Worm (Caenorhabditis elegans) whole organism, late embryonic: Measurements from ENCODE around the gene snr-3.

Experiments
- C08G9.2 ChIP-seq: sonication (generic microtip); optimal IDR thresholded peaks from 2 replicates; lab custom pipeline; 2016; ENCODE audit warnings: mild to moderate bottlenecking, missing genetic modification characterization, moderate library complexity, missing compliant biosample characterization
- F13H6.1 ChIP-seq: sonication (generic microtip); optimal IDR thresholded peaks from 2 replicates; lab custom pipeline; 2016; ENCODE audit warnings: missing genetic modification characterization, missing compliant biosample characterization
- K02D7.2 ChIP-seq: sonication (generic microtip); optimal IDR thresholded peaks from 2 replicates; lab custom pipeline; 2017; ENCODE audit warnings: mild to moderate bottlenecking, missing genetic modification characterization, missing compliant biosample characterization
- K09A11.1 ChIP-seq: sonication (generic microtip); optimal IDR thresholded peaks from 2 replicates; lab custom pipeline; 2017; ENCODE audit warnings: antibody characterized with exemption, mild to moderate bottlenecking, missing genetic modification characterization, missing compliant biosample characterization; ENCODE audit not compliant: insufficient read depth
- Y22D7AL.16 ChIP-seq: sonication (generic microtip); optimal IDR thresholded peaks from 2 replicates; lab custom pipeline; 2016; ENCODE audit warnings: missing genetic modification characterization, missing compliant biosample characterization
- ahr-1 ChIP-seq: sonication (generic microtip); optimal IDR thresholded peaks from 2 replicates; lab custom pipeline; 2016; ENCODE audit warnings: missing genetic modification characterization, missing compliant biosample characterization
- ama-1 ChIP-seq: fragments of 150-350 bp; optimal IDR thresholded peaks from 2 replicates; lab custom pipeline; 2014
- ceh-14 ChIP-seq: sonication (generic microtip); optimal IDR thresholded peaks from 2 replicates; lab custom pipeline; 2016; ENCODE audit warnings: missing genotype, missing genetic modification characterization, missing compliant biosample characterization
- ceh-18 ChIP-seq: sonication (generic microtip); optimal IDR thresholded peaks from 2 replicates; lab custom pipeline; 2016; ENCODE audit warnings: missing genetic modification characterization, missing compliant biosample characterization
- ceh-2 ChIP-seq: sonication (generic microtip); optimal IDR thresholded peaks from 2 replicates; lab custom pipeline; 2016; ENCODE audit warnings: missing genotype, missing genetic modification characterization, missing compliant biosample characterization
- ceh-24 ChIP-seq: sonication (generic microtip); optimal IDR thresholded peaks from 2 replicates; lab custom pipeline; 2016; ENCODE audit warnings: mild to moderate bottlenecking, missing genetic modification characterization, missing compliant biosample characterization
- ceh-31 ChIP-seq: sonication (generic microtip); optimal IDR thresholded peaks from 2 replicates; lab custom pipeline; 2016; ENCODE audit warnings: missing genetic modification characterization, missing compliant biosample characterization
- che-1 ChIP-seq: sonication (generic microtip); optimal IDR thresholded peaks from 2 replicates; lab custom pipeline; 2016; ENCODE audit warnings: mild to moderate bottlenecking, missing genetic modification characterization, missing compliant biosample characterization
- dmd-4 ChIP-seq: sonication (generic microtip); optimal IDR thresholded peaks from 2 replicates; lab custom pipeline; 2016; ENCODE audit warnings: borderline replicate concordance, missing genetic modification characterization, missing compliant biosample characterization
- dve-1 ChIP-seq: sonication (generic microtip); optimal IDR thresholded peaks from 2 replicates; lab custom pipeline; 2017; ENCODE audit warnings: antibody characterized with exemption, mild to moderate bottlenecking, missing genetic modification characterization, missing compliant biosample characterization
- elt-4 ChIP-seq: sonication (generic microtip); optimal IDR thresholded peaks from 2 replicates; lab custom pipeline; 2016; ENCODE audit warnings: missing genetic modification characterization, missing compliant biosample characterization
- ets-4 ChIP-seq: sonication (generic microtip); optimal IDR thresholded peaks from 2 replicates; lab custom pipeline; 2016; ENCODE audit warnings: missing genetic modification characterization, missing compliant biosample characterization
- eyg-1 ChIP-seq: sonication (generic microtip); optimal IDR thresholded peaks from 2 replicates; lab custom pipeline; 2016; ENCODE audit warnings: missing genotype, missing genetic modification characterization, missing compliant biosample characterization
- fax-1 ChIP-seq: sonication (generic microtip); optimal IDR thresholded peaks from 2 replicates; lab custom pipeline; 2016; ENCODE audit warnings: missing genotype, missing genetic modification characterization, missing compliant biosample characterization
- fkh-10 ChIP-seq: fragments of 150-350 bp; optimal IDR thresholded peaks from 2 replicates; lab custom pipeline; 2014; ENCODE audit warnings: missing biosample characterization, missing genetic modification reagents, missing genetic modification characterization
- fkh-6 ChIP-seq: sonication (generic microtip); optimal IDR thresholded peaks from 2 replicates; lab custom pipeline; 2016; ENCODE audit warnings: missing genetic modification characterization, missing compliant biosample characterization
- gmeb-2 ChIP-seq: sonication (generic microtip); optimal IDR thresholded peaks from 2 replicates; lab custom pipeline; 2016; ENCODE audit warnings: missing genetic modification characterization, inconsistent platforms, missing compliant biosample characterization
- hlh-15 ChIP-seq: sonication (generic microtip); optimal IDR thresholded peaks from 2 replicates; lab custom pipeline; 2016; ENCODE audit warnings: missing genetic modification characterization, missing compliant biosample characterization
- hlh-30 ChIP-seq: sonication (generic microtip); optimal IDR thresholded peaks from 2 replicates; lab custom pipeline; 2017; ENCODE audit warnings: antibody characterized with exemption, missing genetic modification characterization, missing compliant biosample characterization; ENCODE audit not compliant: insufficient read depth
- hlh-8 ChIP-seq: sonication (generic microtip); optimal IDR thresholded peaks from 2 replicates; lab custom pipeline; 2016; ENCODE audit warnings: missing genotype, missing genetic modification characterization, missing compliant biosample characterization
- lim-6 ChIP-seq: sonication (generic microtip); optimal IDR thresholded peaks from 2 replicates; lab custom pipeline; 2016; ENCODE audit warnings: missing genetic modification characterization, missing compliant biosample characterization
- lin-11 ChIP-seq: fragments of 200-800 bp; sonication (Bioruptor generic); optimal IDR thresholded peaks from 2 replicates; lab custom pipeline; 2018; ENCODE audit warnings: mild to moderate bottlenecking, missing genetic modification characterization, missing compliant biosample characterization
- madf-2 ChIP-seq: sonication (generic microtip); optimal IDR thresholded peaks from 2 replicates; lab custom pipeline; 2017; ENCODE audit warnings: missing genetic modification characterization, missing compliant biosample characterization
- mec-3 ChIP-seq: sonication (generic microtip); optimal IDR thresholded peaks from 2 replicates; lab custom pipeline; 2016; ENCODE audit warnings: borderline replicate concordance, missing genetic modification characterization, missing compliant biosample characterization
- nfya-1 ChIP-seq: sonication (generic microtip); optimal IDR thresholded peaks from 2 replicates; lab custom pipeline; 2017; ENCODE audit warnings: missing genetic modification characterization, mild to moderate bottlenecking, missing compliant biosample characterization, antibody characterized with exemption, moderate library complexity
- nhr-232 ChIP-seq: sonication (generic microtip); optimal IDR thresholded peaks from 2 replicates; lab custom pipeline; 2016; ENCODE audit warnings: missing genetic modification characterization, missing compliant biosample characterization
- npax-4 ChIP-seq: sonication (generic microtip); optimal IDR thresholded peaks from 2 replicates; lab custom pipeline; 2016; ENCODE audit warnings: missing genetic modification characterization, missing compliant biosample characterization
- odd-2 ChIP-seq: sonication (generic microtip); optimal IDR thresholded peaks from 2 replicates; lab custom pipeline; 2017; ENCODE audit warnings: antibody characterized with exemption, mild to moderate bottlenecking, missing genetic modification characterization, missing compliant biosample characterization
- pat-9 ChIP-seq: fragments of 200-800 bp; sonication (Bioruptor generic); optimal IDR thresholded peaks from 2 replicates; lab custom pipeline; 2018; ENCODE audit warnings: mild to moderate bottlenecking, missing genetic modification characterization, moderate library complexity, missing compliant biosample characterization
- pax-1 ChIP-seq: fragments of 150-350 bp; optimal IDR thresholded peaks from 2 replicates; lab custom pipeline; 2014; ENCODE audit warnings: missing biosample characterization, missing genetic modification characterization
- pha-2 ChIP-seq: sonication (generic microtip); optimal IDR thresholded peaks from 2 replicates; lab custom pipeline; 2017; ENCODE audit warnings: mild to moderate bottlenecking, missing genetic modification characterization, missing compliant biosample characterization
- pha-4 ChIP-seq: fragments of 150-350 bp; optimal IDR thresholded peaks from 2 replicates; lab custom pipeline; 2018; ENCODE audit warnings: missing biosample characterization, missing genetic modification reagents, missing genetic modification characterization
- pqm-1 ChIP-seq: sonication (generic microtip); optimal IDR thresholded peaks from 2 replicates; lab custom pipeline; 2016; ENCODE audit warnings: missing genetic modification characterization, missing compliant biosample characterization
- rnt-1 ChIP-seq: sonication (generic microtip); optimal IDR thresholded peaks from 2 replicates; lab custom pipeline; 2016; ENCODE audit warnings: missing genetic modification characterization, missing compliant biosample characterization
- sdc-2 ChIP-seq: sonication (generic microtip); optimal IDR thresholded peaks from 2 replicates; lab custom pipeline; 2016; ENCODE audit warnings: missing genotype, missing genetic modification characterization, missing compliant biosample characterization
- sox-2 ChIP-seq: fragments of 200-800 bp; sonication (Bioruptor generic); IDR thresholded peaks from 2 replicates; pipeline ENCODE4 v1.3.6; 2022; ENCODE audit warnings: missing genetic modification reagents, missing genetic modification characterization, missing compliant biosample characterization
- syd-9 ChIP-seq: sonication (generic microtip); optimal IDR thresholded peaks from 2 replicates; lab custom pipeline; 2016; ENCODE audit warnings: mild to moderate bottlenecking, missing genetic modification characterization, moderate library complexity, missing compliant biosample characterization
- tbx-2 ChIP-seq: sonication (generic microtip); optimal IDR thresholded peaks from 2 replicates; lab custom pipeline; 2016; ENCODE audit warnings: missing genetic modification characterization, missing compliant biosample characterization
- ttx-3 ChIP-seq: sonication (generic microtip); optimal IDR thresholded peaks from 2 replicates; lab custom pipeline; 2016; ENCODE audit warnings: missing genetic modification reagents, missing genetic modification characterization, missing compliant biosample characterization
- unc-3 ChIP-seq, 2 experiments: fragments of 200-800 bp in 1 of 2; sonication (Bioruptor generic) in 1 of 2; sonication (generic microtip) in 1 of 2; conservative IDR thresholded peaks in 1 of 2; optimal IDR thresholded peaks in 1 of 2; 2 replicates each; pipeline versions ENCODE4 v1.3.6 to Lab custom; 2016 to 2022; ENCODE audit warnings: missing compliant biosample characterization in 2 of 2, missing genetic modification characterization in 2 of 2, missing genetic modification reagents in 1 of 2
- unc-42 ChIP-seq: sonication (generic microtip); optimal IDR thresholded peaks from 2 replicates; lab custom pipeline; 2016; ENCODE audit warnings: missing genotype, missing genetic modification characterization, missing compliant biosample characterization
- unc-55 ChIP-seq: sonication (generic microtip); optimal IDR thresholded peaks from 2 replicates; lab custom pipeline; 2017; ENCODE audit warnings: missing biosample characterization, missing genetic modification reagents, missing genetic modification characterization
- unc-86 ChIP-seq: sonication (generic microtip); optimal IDR thresholded peaks from 2 replicates; lab custom pipeline; 2016; ENCODE audit warnings: missing genetic modification characterization, missing compliant biosample characterization
- zip-5 ChIP-seq: sonication (generic microtip); optimal IDR thresholded peaks from 2 replicates; lab custom pipeline; 2016; ENCODE audit warnings: missing genetic modification characterization, missing compliant biosample characterization
- ztf-16 ChIP-seq: sonication (generic microtip); optimal IDR thresholded peaks from 2 replicates; lab custom pipeline; 2017; ENCODE audit warnings: missing genetic modification characterization, missing compliant biosample characterization

The snr-3 gene

ce11 chrII:6454671-6455070, 34.9 kb downstream of the snr-3 start, which contains the start of gene aptf-1:
Gene aptf-1, plus strand, starts transcription at chrII:6454971.
- no peak for TF ChIP-seq gmeb-2 (tag; lab: Kevin White, UChicago)
- no peak for TF ChIP-seq pat-9 (tag; lab: Kevin White, UChicago)
- TF ChIP-seq K09A11.1 (tag; lab: Kevin White, UChicago), result no peak
- no peak for TF ChIP-seq Y22D7AL.16 (tag; lab: Kevin White, UChicago)
- TF ChIP-seq npax-4 (tag; lab: Kevin White, UChicago), result no peak
- no peak for TF ChIP-seq pha-4 (tag; lab: Kevin White, UChicago)
- no peak for TF ChIP-seq unc-3 (GFP tag; conservative IDR thresholded peaks at IDR 0.05; lab: Robert Waterston, UW)
- no peak for TF ChIP-seq unc-3 (tag; optimal IDR thresholded peaks at IDR 0.05; lab: Kevin White, UChicago)

- TF ChIP-seq elt-4 (tag; lab: Kevin White, UChicago) (no peak), C08G9.2 (tag; lab: Kevin White, UChicago) (no peak), ceh-14 (tag; lab: Kevin White, UChicago) (peak; percentile 11), pqm-1 (tag; lab: Kevin White, UChicago) (no peak), ceh-24 (tag; lab: Kevin White, UChicago) (no peak), ceh-18 (tag; lab: Kevin White, UChicago) (no peak), mec-3 (tag; lab: Kevin White, UChicago) (no peak), pha-2 (tag; lab: Kevin White, UChicago) (no peak), K09A11.1 (tag; lab: Kevin White, UChicago) (no peak), dve-1 (tag; lab: Kevin White, UChicago) (no peak), lin-11 (no peak), ceh-31 (tag; lab: Kevin White, UChicago) (peak; percentile 62), hlh-15 (tag; lab: Kevin White, UChicago) (no peak), sox-2 (GFP tag; lab: Robert Waterston, UW) (no peak), madf-2 (tag; lab: Kevin White, UChicago) (no peak), ztf-16 (tag; lab: Kevin White, UChicago) (no peak), zip-5 (no peak), F13H6.1 (tag; lab: Kevin White, UChicago) (no peak), fkh-10 (GFP tag; lab: Kevin White, UChicago) (no peak), ahr-1 (no peak), dmd-4 (no peak), lim-6 (tag; lab: Kevin White, UChicago) (no peak), K02D7.2 (tag; lab: Kevin White, UChicago) (no peak), fkh-6 (tag; lab: Kevin White, UChicago) (no peak), unc-86 (tag; lab: Kevin White, UChicago) (no peak), unc-42 (tag; lab: Kevin White, UChicago) (peak; percentile 90), rnt-1 (tag; lab: Kevin White, UChicago) (no peak), sdc-2 (tag; lab: Kevin White, UChicago) (no peak), nfya-1 (tag; lab: Kevin White, UChicago) (peak; percentile 37), pat-9 (tag; lab: Kevin White, UChicago) (no peak), syd-9 (tag; lab: Kevin White, UChicago) (no peak), fax-1 (tag; lab: Kevin White, UChicago) (no peak), ama-1 (lab: Kevin White, UChicago) (no peak), eyg-1 (no peak), tbx-2 (tag; lab: Kevin White, UChicago) (no peak), pax-1 (tag; lab: Kevin White, UChicago) (no peak), che-1 (no peak), nhr-232 (tag; lab: Kevin White, UChicago) (no peak), npax-4 (tag; lab: Kevin White, UChicago) (no peak), pha-4 (tag; lab: Kevin White, UChicago) (no peak), hlh-8 (tag; lab: Kevin White, UChicago) (peak; percentile 21), ttx-3 (tag; lab: Kevin White, UChicago) (no peak), hlh-30 (tag; lab: Kevin White, UChicago) (peak; percentile 60), odd-2 (tag; lab: Kevin White, UChicago) (no peak), ets-4 (no peak), ceh-2 (tag; lab: Kevin White, UChicago) (no peak), unc-55 (GFP tag; lab: Kevin White, UChicago) (no peak), gmeb-2 (tag; lab: Kevin White, UChicago) (no peak)
Measured at ce11 chrII:6453341-6453806, 36.2 kb downstream of the snr-3 start, which contains the start of gene atg-16.2. Gene atg-16.2, minus strand, starts transcription at chrII:6453391.
